Fruit fly (Drosophila melanogaster): ENCODE data around the gene Cyp9f2.

The Cyp9f2 gene

DNA sequence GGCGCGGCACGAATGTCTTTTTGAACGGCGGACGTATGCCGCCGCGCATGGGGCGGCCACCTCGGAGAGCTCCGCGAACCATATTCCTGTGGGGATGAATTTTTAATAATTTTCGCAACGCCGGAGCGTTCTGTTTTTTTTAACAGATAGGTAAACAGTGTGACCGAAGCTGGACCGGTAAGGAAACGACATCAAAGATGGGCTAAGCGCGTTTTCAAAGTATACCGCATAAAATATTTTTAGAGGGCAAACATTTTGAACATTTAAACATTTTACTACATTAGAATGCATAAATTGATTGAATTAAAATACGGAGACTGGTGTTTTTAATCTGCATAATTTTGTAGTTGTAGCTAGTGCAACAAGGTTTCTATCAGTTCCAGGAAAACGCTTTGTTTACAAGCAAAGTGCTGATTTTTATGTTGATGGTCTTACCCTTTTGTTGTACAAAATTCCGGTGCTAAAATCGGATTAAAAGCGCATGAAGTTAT, 23.3 kb upstream of the Cyp9f2 start, which contains the start of the genes CG5641 and CG5245:
CG5641 (minus strand) TSS at position 163 of the 491 bp plus-strand sequence.
CG5245 (plus strand) TSS at position 441 of the 491 bp plus-strand sequence.
- TF ChIP-seq CG15710 (tag; optimal IDR thresholded peaks at IDR 0.05) = no peak
- no peak for TF ChIP-seq D1 (tag; optimal IDR thresholded peaks at IDR 0.05)
- TF ChIP-seq fd96Ca (GFP tag; IDR thresholded peaks at IDR 0.05) = no peak
- no peak for TF ChIP-seq Pif1A (GFP tag; optimal IDR thresholded peaks at IDR 0.05)
- TF ChIP-seq CG17806 (tag; optimal IDR thresholded peaks at IDR 0.05) = no peak
- no peak for TF ChIP-seq CG10348 (GFP tag; IDR thresholded peaks at IDR 0.05)
- TF ChIP-seq CG9948 (tag; optimal IDR thresholded peaks at IDR 0.05) = no peak

DNA sequence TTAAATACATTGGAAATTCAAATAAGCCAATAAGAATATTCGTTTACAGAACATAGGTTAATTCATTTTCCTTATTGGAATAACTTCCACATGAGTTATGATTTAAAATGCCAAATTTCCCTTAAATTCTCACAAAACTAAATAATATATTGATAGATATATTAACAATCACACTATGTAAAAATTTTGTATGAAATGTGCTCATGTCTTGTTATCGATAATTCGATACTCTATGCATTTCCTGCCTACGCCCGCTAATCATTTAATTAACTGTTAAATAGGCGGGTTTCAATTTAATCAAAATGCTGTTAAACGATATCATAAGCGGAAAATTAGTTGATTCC, 20.5 kb upstream of the Cyp9f2 start, which contains the start of gene NANS:
NANS (plus strand) TSS at position 269 of the 344 bp plus-strand sequence.
- no peak for TF ChIP-seq CG9948 (tag; optimal IDR thresholded peaks at IDR 0.05)
- no peak for TF ChIP-seq CG12605 (GFP tag; IDR thresholded peaks at IDR 0.05)
- TF ChIP-seq CG4496 (GFP tag; IDR thresholded peaks at IDR 0.05) = no peak
- no peak for TF ChIP-seq gl (tag; optimal IDR thresholded peaks at IDR 0.05)
- no peak for TF ChIP-seq CG32121 (GFP tag; IDR thresholded peaks at IDR 0.05)
- no peak for TF ChIP-seq Snoo (tag; optimal IDR thresholded peaks at IDR 0.05)
- TF ChIP-seq EcR (GFP tag; optimal IDR thresholded peaks at IDR 0.05) = no peak
- TF ChIP-seq D1 (tag; optimal IDR thresholded peaks at IDR 0.05) = no peak
- TF ChIP-seq CG8159 (tag; optimal IDR thresholded peaks at IDR 0.05) = no peak
- TF ChIP-seq rn (GFP tag; IDR thresholded peaks at IDR 0.05) = no peak
- TF ChIP-seq CG14655 (GFP tag; optimal IDR thresholded peaks at IDR 0.05) = no peak

DNA sequence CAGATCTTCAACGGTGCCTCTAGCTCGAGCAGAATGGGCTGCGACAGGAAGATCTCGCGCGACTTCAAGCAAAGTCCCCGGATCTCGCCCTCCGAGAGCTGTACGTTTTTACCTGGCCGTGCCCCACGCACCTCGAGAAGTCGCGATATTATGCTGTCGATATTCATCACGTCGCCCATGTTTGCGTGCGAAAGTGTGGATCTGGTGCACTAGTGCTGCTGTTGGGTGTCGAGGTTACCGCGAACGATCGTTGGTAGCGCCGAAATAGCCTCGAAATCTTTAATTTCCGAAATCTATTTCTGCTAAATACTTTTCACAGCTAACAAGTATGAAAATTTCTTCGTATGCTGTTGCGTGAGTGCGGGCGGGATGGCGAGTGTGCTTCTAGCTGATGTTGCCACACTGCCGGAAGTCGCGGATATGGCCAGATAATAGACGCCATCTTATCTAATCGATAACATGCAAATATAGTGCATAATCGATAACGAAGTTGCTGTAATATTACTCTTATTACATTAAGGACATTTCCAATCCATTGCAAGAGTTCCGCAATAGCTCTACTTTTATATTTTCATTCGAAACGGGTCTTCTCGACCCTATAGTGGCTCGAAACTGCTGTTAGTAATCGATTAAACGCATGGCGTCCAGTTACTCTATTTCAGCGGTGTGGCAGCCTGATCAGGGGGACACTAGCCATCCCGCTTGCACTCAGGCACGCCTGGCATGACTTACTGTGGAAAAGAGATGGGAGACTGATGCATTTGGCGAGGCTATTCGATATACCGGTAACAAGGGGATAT, 19.9 kb upstream of the Cyp9f2 start, which contains the start of gene Pp1-87B:
Pp1-87B (minus strand) TSS at position 408 of the 800 bp plus-strand sequence.
- TF ChIP-seq CG8301 (tag; optimal IDR thresholded peaks at IDR 0.05) (no peak), D1 (tag; optimal IDR thresholded peaks at IDR 0.05) (no peak), CG17806 (tag; optimal IDR thresholded peaks at IDR 0.05) (no peak), CG15710 (tag; optimal IDR thresholded peaks at IDR 0.05) (peak; percentile 10), CG34367 (tag; optimal IDR thresholded peaks at IDR 0.05) (no peak), CG12605 (GFP tag; IDR thresholded peaks at IDR 0.05) (no peak), CG9948 (tag; optimal IDR thresholded peaks at IDR 0.05) (no peak), Snoo (tag; optimal IDR thresholded peaks at IDR 0.05) (peak; percentile 31), gl (tag; optimal IDR thresholded peaks at IDR 0.05) (no peak), Pif1B (GFP tag; optimal IDR thresholded peaks at IDR 0.05) (no peak)

DNA sequence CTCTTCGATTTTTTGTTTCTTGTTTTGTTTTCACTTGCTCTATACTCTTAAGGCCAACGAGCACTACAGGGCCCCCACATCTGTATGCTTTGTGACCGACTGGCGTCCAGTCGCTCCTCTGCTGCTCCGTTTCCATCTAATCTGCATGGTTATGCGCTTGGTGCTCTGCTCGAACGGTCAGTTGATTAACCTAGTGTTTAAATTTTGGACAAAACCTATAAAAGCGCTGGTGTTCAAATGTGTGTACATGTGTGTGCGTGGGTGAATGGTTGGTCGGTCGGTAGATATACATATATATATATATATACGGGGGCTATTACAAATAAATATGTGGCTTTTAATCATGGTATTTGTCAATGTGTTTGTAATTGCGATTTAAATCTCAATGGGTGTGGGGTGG, 18.2 kb upstream of the Cyp9f2 start:
- peak; percentile 2 for TF ChIP-seq EcR (GFP tag; optimal IDR thresholded peaks at IDR 0.05)
- TF ChIP-seq fd96Ca (GFP tag; IDR thresholded peaks at IDR 0.05) = no peak

DNA sequence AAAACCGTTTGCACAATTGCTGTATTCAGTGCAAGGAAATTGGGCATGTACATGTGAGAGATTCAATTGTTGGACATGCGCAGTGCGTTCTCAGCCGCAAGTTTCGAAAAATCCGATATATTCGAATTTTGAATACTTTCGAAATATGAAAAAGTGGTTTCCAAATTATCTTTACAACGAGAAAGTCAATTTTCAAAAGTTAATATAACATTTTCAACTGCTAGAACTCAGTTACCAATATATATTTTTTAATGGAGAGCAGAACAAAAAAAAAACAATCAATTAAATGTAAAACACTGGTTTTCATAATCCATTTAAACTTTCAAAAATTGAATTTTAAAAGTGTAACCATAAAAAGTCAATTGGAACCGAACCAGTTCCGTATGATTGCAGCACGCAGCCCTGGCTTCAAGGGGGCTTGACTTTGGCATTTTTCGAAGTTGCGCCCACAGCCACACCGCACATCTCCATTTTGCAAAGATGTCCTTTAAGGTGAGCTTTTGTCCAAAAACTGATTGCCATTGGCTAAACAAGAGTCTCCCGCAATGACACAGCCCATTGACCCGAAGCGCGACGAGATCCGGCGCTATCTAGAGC, 16.6 kb upstream of the Cyp9f2 start, which contains the start of the genes Scgbeta and CG17202:
Scgbeta (minus strand) TSS at position 51 of the 597 bp plus-strand sequence.
CG17202 (plus strand) TSS at position 390 of the 597 bp plus-strand sequence.
- TF ChIP-seq Ets98B (GFP tag; IDR thresholded peaks at IDR 0.05) (peak; percentile 22; the same call in 1 of the 2 replicates), CG8159 (tag; optimal IDR thresholded peaks at IDR 0.05) (no peak)

DNA sequence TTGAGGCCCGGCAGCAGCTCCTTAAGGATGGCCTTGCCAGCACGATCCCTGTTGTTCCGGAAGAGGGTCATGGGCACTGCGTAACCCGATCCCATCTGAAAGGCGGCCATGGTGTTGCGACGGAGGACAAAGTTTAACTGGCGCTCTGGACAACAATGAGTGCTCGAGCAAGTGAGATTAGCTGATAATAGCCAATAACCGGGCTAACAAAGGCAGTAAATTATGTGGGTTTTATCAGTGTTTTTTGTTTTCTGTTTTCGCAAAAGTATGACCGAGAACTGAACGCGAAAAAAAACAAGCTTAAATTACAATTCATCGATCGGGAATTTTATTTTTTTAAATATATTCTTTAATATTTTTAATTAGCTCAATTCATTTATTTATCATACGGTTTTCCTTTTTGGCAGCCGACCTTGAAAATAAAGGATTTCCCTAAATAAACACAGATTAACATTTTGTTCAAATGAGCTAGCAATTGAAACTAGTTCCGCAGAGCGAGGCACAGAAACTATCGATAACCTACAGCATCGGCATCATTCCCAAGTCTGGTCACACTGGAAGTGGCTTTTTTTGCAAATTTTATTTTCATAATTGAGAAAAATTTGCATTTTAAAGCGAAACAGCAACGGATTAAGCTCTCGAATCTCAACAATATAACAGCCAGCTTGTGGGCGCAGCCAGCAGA, 7.6 kb upstream of the Cyp9f2 start, which contains the start of the genes Dip-C and pps:
Dip-C (minus strand) TSS at position 486 of the 685 bp plus-strand sequence.
pps (plus strand) TSS at position 555 of the 685 bp plus-strand sequence.
- TF ChIP-seq CG14655 (GFP tag; optimal IDR thresholded peaks at IDR 0.05) (no peak), fd96Ca (GFP tag; IDR thresholded peaks at IDR 0.05) (no peak), CG4496 (GFP tag; IDR thresholded peaks at IDR 0.05) (no peak), EcR (GFP tag; optimal IDR thresholded peaks at IDR 0.05) (peak; percentile 24), CG8301 (tag; optimal IDR thresholded peaks at IDR 0.05) (no peak), D1 (tag; optimal IDR thresholded peaks at IDR 0.05) (no peak)

DNA sequence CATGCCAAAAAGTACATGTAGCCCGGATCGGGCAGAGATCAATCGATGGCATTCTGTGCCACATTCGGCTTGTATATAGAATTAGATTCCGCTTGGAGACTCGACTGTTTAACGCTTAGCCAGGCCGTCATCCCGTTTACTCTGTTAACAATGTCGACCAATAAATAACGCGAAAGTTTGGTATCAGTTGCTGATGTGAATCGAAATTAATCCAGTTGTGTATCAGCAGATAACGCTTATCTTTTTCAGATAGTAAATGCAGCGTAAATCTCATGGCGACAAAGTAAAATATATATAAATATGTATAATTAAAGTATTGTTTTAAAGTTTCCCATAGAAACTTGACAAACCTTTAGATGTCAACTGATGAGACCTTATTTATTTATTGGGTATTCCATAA, 5.6 kb upstream of the Cyp9f2 start:
- TF ChIP-seq Ets98B (GFP tag; IDR thresholded peaks at IDR 0.05) (no peak), CG4496 (GFP tag; IDR thresholded peaks at IDR 0.05) (no peak)

Data from whole organism, pupa.